Worm (Caenorhabditis elegans) whole organism, L2 larva: ENCODE data around the gene Y41E3.8.

ENCODE experiments used
- C34F6.9 ChIP-seq: fragments of 150-350 bp; optimal IDR thresholded peaks from 2 replicates; lab custom pipeline; 2014; ENCODE audit warnings: missing biosample characterization, missing genetic modification characterization
- F13H6.1 ChIP-seq: sonication (generic microtip); optimal IDR thresholded peaks from 2 replicates; lab custom pipeline; 2016; ENCODE audit warnings: missing genetic modification characterization, missing compliant biosample characterization
- R02D3.7 ChIP-seq: fragments of 150-350 bp; optimal IDR thresholded peaks from 2 replicates; lab custom pipeline; 2014; ENCODE audit warnings: missing biosample characterization, missing genetic modification characterization
- alr-1 ChIP-seq: fragments of 150-350 bp; optimal IDR thresholded peaks from 2 replicates; lab custom pipeline; 2014; ENCODE audit warnings: missing biosample characterization, missing genetic modification characterization
- ama-1 ChIP-seq: fragments of 150-350 bp; optimal IDR thresholded peaks from 2 replicates; lab custom pipeline; 2018; ENCODE audit warnings: inconsistent platforms
- ceh-82 ChIP-seq: fragments of 150-350 bp; optimal IDR thresholded peaks from 2 replicates; lab custom pipeline; 2014; ENCODE audit warnings: missing biosample characterization, missing genetic modification characterization
- crh-2 ChIP-seq: sonication (generic microtip); optimal IDR thresholded peaks from 2 replicates; lab custom pipeline; 2017; ENCODE audit warnings: missing biosample characterization, missing genetic modification characterization
- dmd-4 ChIP-seq: sonication (generic microtip); optimal IDR thresholded peaks from 2 replicates; lab custom pipeline; 2017; ENCODE audit warnings: missing biosample characterization, missing genetic modification characterization
- egl-27 ChIP-seq: sonication (generic microtip); optimal IDR thresholded peaks from 3 replicates; lab custom pipeline; 2017; ENCODE audit warnings: missing biosample characterization, missing genetic modification reagents, missing genetic modification characterization
- elt-1 ChIP-seq: fragments of 150-350 bp; optimal IDR thresholded peaks from 2 replicates; lab custom pipeline; 2014; ENCODE audit warnings: missing biosample characterization, missing genetic modification characterization
- elt-3 ChIP-seq: sonication (generic microtip); optimal IDR thresholded peaks from 2 replicates; lab custom pipeline; 2017; ENCODE audit warnings: missing biosample characterization, missing genetic modification characterization
- fos-1 ChIP-seq: fragments of 150-350 bp; optimal IDR thresholded peaks from 2 replicates; lab custom pipeline; 2014; ENCODE audit warnings: missing biosample characterization, missing genetic modification characterization
- gmeb-1 ChIP-seq: fragments of 150-350 bp; optimal IDR thresholded peaks from 2 replicates; lab custom pipeline; 2014; ENCODE audit warnings: missing biosample characterization, missing genetic modification characterization
- lin-11 ChIP-seq: fragments of 150-350 bp; sonication (generic microtip); optimal IDR thresholded peaks from 2 replicates; lab custom pipeline; 2014; ENCODE audit warnings: missing biosample characterization, missing genetic modification characterization, inconsistent platforms, mixed read lengths
- lin-13 ChIP-seq: fragments of 150-350 bp; optimal IDR thresholded peaks from 2 replicates; lab custom pipeline; 2014; ENCODE audit warnings: missing biosample characterization, missing genetic modification reagents, missing genetic modification characterization
- lin-39 ChIP-seq: fragments of 150-350 bp; optimal IDR thresholded peaks from 2 replicates; lab custom pipeline; 2014; ENCODE audit warnings: missing biosample characterization, missing genetic modification reagents, missing genetic modification characterization
- lsy-2 ChIP-seq, 2 experiments: fragments of 150-350 bp in 1 of 2; sonication (generic microtip) in 1 of 2; optimal IDR thresholded peaks; 2 replicates each; lab custom pipeline; 2014 to 2017; ENCODE audit warnings: missing biosample characterization in 2 of 2, missing genetic modification characterization in 2 of 2
- mdl-1 ChIP-seq, 2 experiments: fragments of 150-350 bp in 1 of 2; sonication (generic microtip) in 1 of 2; optimal IDR thresholded peaks; 2 replicates each; lab custom pipeline; 2017; ENCODE audit warnings: missing biosample characterization in 2 of 2, missing genetic modification characterization in 2 of 2
- nhr-10 ChIP-seq: sonication (generic microtip); optimal IDR thresholded peaks from 2 replicates; lab custom pipeline; 2017; ENCODE audit warnings: missing biosample characterization, missing genetic modification characterization
- nhr-11 ChIP-seq: fragments of 150-350 bp; optimal IDR thresholded peaks from 2 replicates; lab custom pipeline; 2014; ENCODE audit warnings: missing biosample characterization, missing genetic modification characterization
- nhr-129 ChIP-seq: fragments of 150-350 bp; optimal IDR thresholded peaks from 2 replicates; lab custom pipeline; 2014; ENCODE audit warnings: missing biosample characterization, missing genetic modification characterization
- nhr-21 ChIP-seq: fragments of 150-350 bp; optimal IDR thresholded peaks from 2 replicates; lab custom pipeline; 2014; ENCODE audit warnings: missing biosample characterization, missing genetic modification characterization
- nhr-23 ChIP-seq: fragments of 150-350 bp; optimal IDR thresholded peaks from 2 replicates; lab custom pipeline; 2014; ENCODE audit warnings: missing biosample characterization, missing genetic modification reagents, missing genetic modification characterization
- nhr-237 ChIP-seq: fragments of 150-350 bp; optimal IDR thresholded peaks from 2 replicates; lab custom pipeline; 2014; ENCODE audit warnings: missing biosample characterization, missing genetic modification characterization
- nhr-25 ChIP-seq: fragments of 150-350 bp; sonication (generic microtip); optimal IDR thresholded peaks from 3 replicates; lab custom pipeline; 2014; ENCODE audit warnings: missing biosample characterization, missing genetic modification characterization
- nhr-6 ChIP-seq: fragments of 150-350 bp; optimal IDR thresholded peaks from 2 replicates; lab custom pipeline; 2014; ENCODE audit warnings: missing biosample characterization, missing genetic modification characterization
- nhr-77 ChIP-seq: fragments of 150-350 bp; optimal IDR thresholded peaks from 2 replicates; lab custom pipeline; 2014; ENCODE audit warnings: missing biosample characterization, missing genetic modification characterization
- peb-1 ChIP-seq: fragments of 150-350 bp; optimal IDR thresholded peaks from 2 replicates; lab custom pipeline; 2014; ENCODE audit warnings: missing biosample characterization, missing genetic modification characterization
- sem-4 ChIP-seq: fragments of 150-350 bp; optimal IDR thresholded peaks from 2 replicates; lab custom pipeline; 2014; ENCODE audit warnings: missing biosample characterization, missing genetic modification reagents, missing genetic modification characterization
- sma-9 ChIP-seq, 2 experiments: fragments of 150-350 bp in 1 of 2; sonication (generic microtip) in 1 of 2; optimal IDR thresholded peaks; 2 replicates each; lab custom pipeline; 2014 to 2016; ENCODE audit warnings: missing genetic modification characterization in 2 of 2, mild to moderate bottlenecking in 1 of 2, missing biosample characterization in 1 of 2, missing compliant biosample characterization in 1 of 2, missing genetic modification reagents in 1 of 2, moderate library complexity in 1 of 2
- unc-55 ChIP-seq: fragments of 150-350 bp; sonication (generic microtip); optimal IDR thresholded peaks from 3 replicates; lab custom pipeline; 2014; ENCODE audit warnings: missing biosample characterization, missing genetic modification reagents, missing genetic modification characterization
- unc-62 ChIP-seq: fragments of 150-350 bp; optimal IDR thresholded peaks from 2 replicates; lab custom pipeline; 2014; ENCODE audit warnings: missing biosample characterization, missing genetic modification reagents, missing genetic modification characterization
- ztf-1 ChIP-seq: fragments of 200-800 bp; sonication (Bioruptor generic); conservative IDR thresholded peaks from 2 replicates; pipeline ENCODE4 v1.3.6; 2022; ENCODE audit warnings: missing genetic modification characterization, missing compliant biosample characterization

Gene Y41E3.8

ce11 chrIV:15016984-15017383 is 11.8 kb downstream of the Y41E3.8 start (continued):
- TF ChIP-seq nhr-10 (tag; lab: Kevin White, UChicago) (no peak), sem-4 (tag; lab: Kevin White, UChicago) (peak; percentile 66), lin-11 (tag; lab: Kevin White, UChicago) (no peak), lin-39 (tag; lab: Kevin White, UChicago) (no peak), nhr-11 (tag; lab: Kevin White, UChicago) (no peak), nhr-21 (no peak), gmeb-1 (tag; lab: Kevin White, UChicago) (no peak), R02D3.7 (tag; lab: Kevin White, UChicago) (no peak), elt-1 (tag; lab: Kevin White, UChicago) (no peak)

- peak; percentile 28 for TF ChIP-seq unc-55
- TF ChIP-seq gmeb-1 (tag; lab: Kevin White, UChicago): peak; percentile 14
- TF ChIP-seq nhr-129: peak; percentile 54
- TF ChIP-seq lsy-2 (tag; optimal IDR thresholded peaks at IDR 0.05; lab: Kevin White, UChicago): peak in 1 of 2 experiments; percentile 34
- no peak for TF ChIP-seq sem-4 (tag; lab: Kevin White, UChicago)
Observed at ce11 chrIV:15013517-15014085, 15.2 kb downstream of the Y41E3.8 start, which contains the start of gene Y41E3.7. TSS of gene Y41E3.7 (plus strand) at chrIV:15014035.

ce11 chrIV:15013083-15013482 is 15.7 kb downstream of the Y41E3.8 start, which contains the start of gene qars-1:
TSS of gene qars-1 (minus strand) at chrIV:15013183.
- no peak for TF ChIP-seq mdl-1 (tag; optimal IDR thresholded peaks at IDR 0.05; lab: Kevin White, UChicago)
- no peak for TF ChIP-seq ztf-1
- no peak for TF ChIP-seq nhr-23
- TF ChIP-seq nhr-129: no peak
- no peak for TF ChIP-seq unc-62 (GFP tag; lab: Kevin White, UChicago)
- no peak for TF ChIP-seq fos-1 (tag; lab: Kevin White, UChicago)
- TF ChIP-seq alr-1 (tag; lab: Kevin White, UChicago): no peak
- TF ChIP-seq sma-9 (GFP tag; optimal IDR thresholded peaks at IDR 0.05; lab: Kevin White, UChicago): no peak
- no peak for TF ChIP-seq sma-9 (tag; optimal IDR thresholded peaks at IDR 0.05; lab: Kevin White, UChicago)
- TF ChIP-seq lin-39 (tag; lab: Kevin White, UChicago): no peak
- TF ChIP-seq ama-1 (lab: Kevin White, UChicago): no peak
- no peak for TF ChIP-seq nhr-6 (tag; lab: Kevin White, UChicago)
- TF ChIP-seq elt-3 (tag; lab: Kevin White, UChicago): no peak
- no peak for TF ChIP-seq gmeb-1 (tag; lab: Kevin White, UChicago)
- no peak for TF ChIP-seq nhr-77 (tag; lab: Kevin White, UChicago)
- TF ChIP-seq crh-2: no peak
- no peak for TF ChIP-seq F13H6.1 (tag; lab: Kevin White, UChicago)
- TF ChIP-seq ceh-82 (tag; lab: Kevin White, UChicago): no peak

ce11 chrIV:15012154-15012892 is 16.5 kb downstream of the Y41E3.8 start:
- TF ChIP-seq dmd-4 (tag; lab: Kevin White, UChicago) (no peak), unc-55 (no peak), nhr-11 (tag; lab: Kevin White, UChicago) (no peak), C34F6.9 (tag; lab: Kevin White, UChicago) (no peak), peb-1 (no peak), nhr-23 (no peak)

- TF ChIP-seq elt-3 (tag; lab: Kevin White, UChicago) (no peak), lsy-2 (tag; optimal IDR thresholded peaks at IDR 0.05; lab: Kevin White, UChicago) (no peak), egl-27 (tag; lab: Kevin White, UChicago) (no peak), F13H6.1 (tag; lab: Kevin White, UChicago) (no peak), nhr-25 (tag; lab: Kevin White, UChicago) (no peak), nhr-237 (tag; lab: Kevin White, UChicago) (no peak), peb-1 (no peak), lin-13 (GFP tag; lab: Kevin White, UChicago) (no peak), elt-1 (tag; lab: Kevin White, UChicago) (no peak)
- TF ChIP-seq, all 48 proteins: peak for 0
Observed at ce11 chrIV:15011169-15011568, 17.6 kb downstream of the Y41E3.8 start.
